Worm (Caenorhabditis elegans): Measurements from ENCODE around the gene henn-1.
A peak's percentile ranks its signal among the peaks of the same experiment; 100 is the strongest.

The henn-1 gene

ce11 chrIII:8211562-8211961 is 20.9 kb upstream of the henn-1 start:
- TF ChIP-seq med-1 (GFP tag; optimal IDR thresholded peaks at IDR 0.05; ENCODE audit: insufficient read depth) (no peak), ztf-23 (GFP tag; IDR thresholded peaks at IDR 0.05) (no peak), cog-1 (tag; optimal IDR thresholded peaks at IDR 0.05) (no peak), ztf-29 (GFP tag; IDR thresholded peaks at IDR 0.05) (no peak), klf-2 (GFP tag; conservative IDR thresholded peaks at IDR 0.05) (no peak), tab-1 (GFP tag; IDR thresholded peaks at IDR 0.05) (no peak), T22C8.4 (GFP tag; IDR thresholded peaks at IDR 0.05) (no peak), flt-1 (GFP tag; IDR thresholded peaks at IDR 0.05) (no peak), ref-1 (GFP tag; conservative IDR thresholded peaks at IDR 0.05) (no peak)

DNA sequence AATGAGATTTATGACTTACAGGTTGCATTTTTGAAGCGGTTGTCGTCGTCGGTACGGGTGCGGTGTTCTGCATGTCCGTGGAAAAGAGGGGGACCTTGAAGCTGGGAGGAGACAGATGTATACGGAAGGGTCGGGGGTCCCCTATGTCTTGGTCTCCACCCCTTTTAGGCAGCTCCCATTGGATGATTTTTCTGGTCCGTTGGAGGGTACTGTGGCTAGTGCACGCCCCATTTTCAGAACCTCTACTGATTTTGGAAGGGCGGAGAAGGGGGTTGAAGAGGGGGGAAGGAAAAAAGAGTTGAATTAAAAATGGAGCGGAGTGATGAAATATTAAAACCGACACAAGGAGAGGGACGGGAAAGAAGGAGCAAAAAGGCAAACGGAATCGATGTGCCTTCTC is 16.2 kb upstream of the henn-1 start, which contains the start of gene unc-86:
Gene unc-86 (minus strand): TSS at position 113 of the 400 bp plus-strand sequence.
- TF ChIP-seq cog-1 (tag; optimal IDR thresholded peaks at IDR 0.05) (no peak), T22C8.4 (GFP tag; IDR thresholded peaks at IDR 0.05) (no peak), ztf-29 (GFP tag; IDR thresholded peaks at IDR 0.05) (no peak), klf-2 (GFP tag; conservative IDR thresholded peaks at IDR 0.05) (no peak), ref-1 (GFP tag; conservative IDR thresholded peaks at IDR 0.05) (no peak), ztf-23 (GFP tag; IDR thresholded peaks at IDR 0.05) (no peak), med-1 (GFP tag; optimal IDR thresholded peaks at IDR 0.05; ENCODE audit: insufficient read depth) (no peak), tab-1 (GFP tag; IDR thresholded peaks at IDR 0.05) (no peak), flt-1 (GFP tag; IDR thresholded peaks at IDR 0.05) (no peak)

ce11 chrIII:8217919-8218318 is 14.5 kb upstream of the henn-1 start, which contains the start of gene C30A5.16:
Gene C30A5.16, plus strand, starts transcription at chrIII:8218219.
- TF ChIP-seq ztf-23 (GFP tag; IDR thresholded peaks at IDR 0.05) (no peak), tab-1 (GFP tag; IDR thresholded peaks at IDR 0.05) (no peak), ref-1 (GFP tag; conservative IDR thresholded peaks at IDR 0.05) (no peak), flt-1 (GFP tag; IDR thresholded peaks at IDR 0.05) (no peak), ztf-29 (GFP tag; IDR thresholded peaks at IDR 0.05) (no peak)

DNA sequence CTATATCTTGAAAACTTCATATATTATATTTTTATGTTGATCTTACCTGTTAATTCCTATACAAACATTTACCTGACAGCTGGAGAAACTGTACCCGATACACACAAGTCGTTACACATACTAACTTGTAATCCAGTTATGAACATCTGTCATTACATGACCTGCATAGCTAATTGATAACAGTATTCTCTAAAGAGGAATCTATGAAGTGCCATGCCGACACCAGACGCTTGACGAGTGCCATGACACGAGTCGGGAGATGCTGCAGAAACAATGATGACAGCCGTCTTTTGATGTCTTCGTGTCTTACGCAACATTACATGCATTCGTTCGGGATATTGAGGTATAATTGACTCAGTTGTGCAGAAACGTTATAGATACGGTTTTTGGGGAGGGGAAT is 12.4 kb upstream of the henn-1 start:
- TF ChIP-seq ztf-23 (GFP tag; IDR thresholded peaks at IDR 0.05) (no peak), flt-1 (GFP tag; IDR thresholded peaks at IDR 0.05) (no peak), cog-1 (tag; optimal IDR thresholded peaks at IDR 0.05) (no peak), klf-2 (GFP tag; conservative IDR thresholded peaks at IDR 0.05) (no peak), ref-1 (GFP tag; conservative IDR thresholded peaks at IDR 0.05) (no peak), tab-1 (GFP tag; IDR thresholded peaks at IDR 0.05) (no peak), med-1 (GFP tag; optimal IDR thresholded peaks at IDR 0.05; ENCODE audit: insufficient read depth) (no peak), T22C8.4 (GFP tag; IDR thresholded peaks at IDR 0.05) (no peak), ztf-29 (GFP tag; IDR thresholded peaks at IDR 0.05) (no peak)

ce11 chrIII:8224769-8225168 is 7.7 kb upstream of the henn-1 start, which contains the start of gene mob-4:
Gene mob-4, plus strand, starts transcription at chrIII:8225097.
- TF ChIP-seq cog-1 (tag; optimal IDR thresholded peaks at IDR 0.05) (no peak), T22C8.4 (GFP tag; IDR thresholded peaks at IDR 0.05) (no peak), ztf-23 (GFP tag; IDR thresholded peaks at IDR 0.05) (no peak), med-1 (GFP tag; optimal IDR thresholded peaks at IDR 0.05; ENCODE audit: insufficient read depth) (no peak), flt-1 (GFP tag; IDR thresholded peaks at IDR 0.05) (no peak), ztf-29 (GFP tag; IDR thresholded peaks at IDR 0.05) (no peak), klf-2 (GFP tag; conservative IDR thresholded peaks at IDR 0.05) (no peak), tab-1 (GFP tag; IDR thresholded peaks at IDR 0.05) (no peak), ref-1 (GFP tag; conservative IDR thresholded peaks at IDR 0.05) (no peak)

DNA sequence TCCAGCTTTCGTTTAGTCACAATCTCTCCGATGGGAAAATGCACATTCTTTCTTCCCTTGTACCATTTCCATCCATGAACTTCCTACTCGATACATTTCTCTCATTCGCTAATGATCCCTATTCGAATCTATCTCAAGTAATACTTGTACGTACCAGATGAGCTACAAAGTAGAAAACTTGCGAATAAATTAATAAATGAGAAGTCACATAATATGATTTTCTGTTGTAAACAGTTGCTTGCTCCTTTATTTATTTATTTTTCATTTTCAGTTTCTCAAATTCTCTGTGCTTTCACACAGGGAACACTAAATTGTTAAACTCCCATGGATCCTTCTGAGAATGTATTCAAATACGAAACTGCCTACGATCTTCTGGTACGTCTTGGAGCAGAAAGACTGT is 6.3 kb upstream of the henn-1 start, which contains the start of gene rfs-1:
Gene rfs-1 (plus strand): TSS at position 301 of the 400 bp plus-strand sequence.
- TF ChIP-seq ztf-29 (GFP tag; IDR thresholded peaks at IDR 0.05) (no peak), T22C8.4 (GFP tag; IDR thresholded peaks at IDR 0.05) (no peak), ztf-23 (GFP tag; IDR thresholded peaks at IDR 0.05) (no peak), med-1 (GFP tag; optimal IDR thresholded peaks at IDR 0.05; ENCODE audit: insufficient read depth) (no peak), ref-1 (GFP tag; conservative IDR thresholded peaks at IDR 0.05) (no peak), flt-1 (GFP tag; IDR thresholded peaks at IDR 0.05) (no peak), klf-2 (GFP tag; conservative IDR thresholded peaks at IDR 0.05) (no peak)

DNA sequence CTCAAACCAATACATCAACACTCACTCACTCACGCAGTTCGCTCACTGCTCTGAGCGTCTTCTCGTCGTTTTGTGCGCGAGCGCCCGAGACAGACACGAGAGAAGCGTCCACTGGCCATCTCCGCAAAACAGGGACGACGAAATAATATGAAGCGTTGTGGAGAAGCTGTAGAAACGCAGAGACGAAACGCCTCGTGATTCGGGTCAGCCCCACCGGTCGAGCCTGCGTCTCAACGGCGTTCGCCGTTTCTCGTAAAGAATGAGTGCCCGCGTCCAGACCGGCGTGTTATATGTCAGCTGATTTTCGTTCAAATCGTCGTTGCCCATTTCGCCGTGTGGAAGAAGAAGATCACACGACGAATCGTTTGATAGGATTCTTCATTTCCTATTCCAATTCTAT is 4.9 kb upstream of the henn-1 start, which contains the start of gene fbxl-1:
Gene fbxl-1 (plus strand): TSS at position 320 of the 400 bp plus-strand sequence.
- TF ChIP-seq flt-1 (GFP tag; IDR thresholded peaks at IDR 0.05), result peak; percentile 63
- TF ChIP-seq T22C8.4 (GFP tag; IDR thresholded peaks at IDR 0.05), result no peak

DNA sequence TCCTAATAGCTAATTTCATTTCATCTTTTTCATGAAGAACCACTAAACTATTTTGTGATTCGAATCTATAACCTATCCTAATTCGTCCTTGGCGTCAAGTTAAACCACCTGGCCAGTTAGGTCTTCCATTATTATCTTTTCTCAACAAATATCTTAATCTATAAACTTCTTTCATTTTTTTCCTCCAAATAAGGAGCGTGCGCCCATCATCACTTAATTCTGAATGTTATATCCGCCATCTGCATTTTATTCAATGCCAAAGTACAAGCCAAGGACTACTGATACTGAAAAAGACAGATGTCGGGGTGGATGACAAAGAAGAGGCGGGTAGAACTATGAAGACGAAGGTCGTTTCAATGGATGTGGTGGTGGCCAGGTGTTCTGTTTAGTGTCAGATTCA is 3.5 kb upstream of the henn-1 start:
- no peak for TF ChIP-seq ztf-29 (GFP tag; IDR thresholded peaks at IDR 0.05)
- TF ChIP-seq med-1 (GFP tag; optimal IDR thresholded peaks at IDR 0.05; ENCODE audit: insufficient read depth), result no peak
- no peak for TF ChIP-seq tab-1 (GFP tag; IDR thresholded peaks at IDR 0.05)
- TF ChIP-seq flt-1 (GFP tag; IDR thresholded peaks at IDR 0.05), result no peak
- no peak for TF ChIP-seq ref-1 (GFP tag; conservative IDR thresholded peaks at IDR 0.05)
- TF ChIP-seq T22C8.4 (GFP tag; IDR thresholded peaks at IDR 0.05), result no peak
- no peak for TF ChIP-seq ztf-23 (GFP tag; IDR thresholded peaks at IDR 0.05)
- no peak for TF ChIP-seq cog-1 (tag; optimal IDR thresholded peaks at IDR 0.05)
- no peak for TF ChIP-seq klf-2 (GFP tag; conservative IDR thresholded peaks at IDR 0.05)

ce11 chrIII:8229480-8229879 is 3.0 kb upstream of the henn-1 start:
- TF ChIP-seq ref-1 (GFP tag; conservative IDR thresholded peaks at IDR 0.05) (no peak), ztf-29 (GFP tag; IDR thresholded peaks at IDR 0.05) (no peak), klf-2 (GFP tag; conservative IDR thresholded peaks at IDR 0.05) (no peak)

DNA sequence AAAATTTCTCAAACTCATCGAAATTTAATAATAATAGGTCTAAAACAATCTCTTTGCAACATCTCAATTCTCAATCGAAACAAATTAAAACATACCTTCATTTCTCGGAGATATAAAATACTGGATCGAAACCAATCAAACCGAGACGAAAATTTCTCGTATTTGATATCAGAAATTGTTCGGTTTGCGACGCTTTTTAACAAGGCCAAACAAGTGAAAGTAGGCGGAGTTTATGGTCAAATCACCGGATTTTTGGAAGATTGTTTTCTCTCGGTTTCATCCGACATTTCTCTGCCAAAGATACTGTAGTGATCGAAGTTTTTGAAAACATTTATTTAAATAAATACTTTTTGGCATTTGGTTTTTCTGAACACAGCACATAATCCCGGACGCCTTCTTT is 2.9 kb downstream of the henn-1 start, which contains the start of gene C02F5.14:
Gene C02F5.14 (minus strand): TSS at position 157 of the 400 bp plus-strand sequence.
- TF ChIP-seq cog-1 (tag; optimal IDR thresholded peaks at IDR 0.05), result no peak

ce11 chrIII:8235880-8236279 is 3.4 kb downstream of the henn-1 start, which contains the start of gene C02F5.5:
Gene C02F5.5, plus strand, starts transcription at chrIII:8236180.
- TF ChIP-seq klf-2 (GFP tag; conservative IDR thresholded peaks at IDR 0.05) (no peak), flt-1 (GFP tag; IDR thresholded peaks at IDR 0.05) (no peak), T22C8.4 (GFP tag; IDR thresholded peaks at IDR 0.05) (no peak), cog-1 (tag; optimal IDR thresholded peaks at IDR 0.05) (no peak), ref-1 (GFP tag; conservative IDR thresholded peaks at IDR 0.05) (no peak), med-1 (GFP tag; optimal IDR thresholded peaks at IDR 0.05; ENCODE audit: insufficient read depth) (no peak), ztf-29 (GFP tag; IDR thresholded peaks at IDR 0.05) (no peak), tab-1 (GFP tag; IDR thresholded peaks at IDR 0.05) (no peak), ztf-23 (GFP tag; IDR thresholded peaks at IDR 0.05) (no peak)
